Worm (Caenorhabditis elegans) whole organism, L1 larva: ENCODE data around the gene col-109.

Experiments used
- C04F5.9 ChIP-seq: sonication (generic microtip); optimal IDR thresholded peaks from 2 replicates; lab custom pipeline; 2016; ENCODE audit warnings: missing genetic modification characterization, missing compliant biosample characterization
- C34B4.2 ChIP-seq: sonication (generic microtip); optimal IDR thresholded peaks from 2 replicates; lab custom pipeline; 2017; ENCODE audit warnings: mild to moderate bottlenecking, missing genetic modification characterization, missing compliant biosample characterization
- F16B12.6 ChIP-seq: fragments of 150-350 bp; optimal IDR thresholded peaks from 2 replicates; lab custom pipeline; 2014; ENCODE audit warnings: missing biosample characterization, missing genetic modification characterization
- alr-1 ChIP-seq: fragments of 200-800 bp; sonication (Bioruptor generic); optimal IDR thresholded peaks from 2 replicates; lab custom pipeline; 2018; ENCODE audit warnings: borderline replicate concordance, mild to moderate bottlenecking, missing genetic modification characterization, missing compliant biosample characterization
- ceh-63 ChIP-seq: fragments of 200-800 bp; sonication (Bioruptor generic); optimal IDR thresholded peaks from 2 replicates; lab custom pipeline; 2018; ENCODE audit warnings: mild to moderate bottlenecking, missing genetic modification characterization, missing compliant biosample characterization
- ceh-8 ChIP-seq: fragments of 200-800 bp; sonication (Bioruptor generic); optimal IDR thresholded peaks from 2 replicates; lab custom pipeline; 2018; ENCODE audit warnings: mild to moderate bottlenecking, missing genetic modification characterization, moderate library complexity, missing compliant biosample characterization
- ceh-82 ChIP-seq, 3 experiments: fragments of 150-350 bp in 1 of 3; sonication (generic microtip) in 2 of 3; optimal IDR thresholded peaks; 2 replicates each; lab custom pipeline; 2014 to 2017; ENCODE audit warnings: missing biosample characterization in 3 of 3, missing genetic modification characterization in 3 of 3
- ceh-90 ChIP-seq: sonication (generic microtip); optimal IDR thresholded peaks from 2 replicates; lab custom pipeline; 2016; ENCODE audit warnings: missing genetic modification characterization, missing compliant biosample characterization
- dsc-1 ChIP-seq: sonication (generic microtip); optimal IDR thresholded peaks from 2 replicates; lab custom pipeline; 2016; ENCODE audit warnings: mild to moderate bottlenecking, missing genetic modification characterization, missing compliant biosample characterization
- efl-1 ChIP-seq, 4 experiments: fragments of 150-350 bp; optimal IDR thresholded peaks in 3 of 4; peaks in 1 of 4; 1 replicate in 1 of 4; 2 replicates in 3 of 4; lab custom pipeline; 2014; ENCODE audit warnings: missing biosample characterization in 2 of 4, missing genetic modification characterization in 2 of 4, missing genetic modification reagents in 2 of 4
- egl-27 ChIP-seq, 2 experiments: fragments of 150-350 bp in 1 of 2; sonication (generic microtip); optimal IDR thresholded peaks; 3 replicates each; lab custom pipeline; 2017 to 2018; ENCODE audit warnings: missing biosample characterization in 2 of 2, missing genetic modification characterization in 2 of 2, missing genetic modification reagents in 2 of 2
- elt-2 ChIP-seq: sonication (generic microtip); optimal IDR thresholded peaks from 2 replicates; lab custom pipeline; 2016; ENCODE audit warnings: missing genetic modification characterization, mild to moderate bottlenecking, inconsistent platforms, missing compliant biosample characterization, missing genetic modification reagents
- elt-3 ChIP-seq, 6 experiments: fragments of 150-350 bp in 1 of 6; sonication (generic microtip); optimal IDR thresholded peaks; 2 replicates each; lab custom pipeline; 2017 to 2018; ENCODE audit warnings: missing biosample characterization in 6 of 6, missing genetic modification characterization in 6 of 6, inconsistent platforms in 1 of 6
- ets-5 ChIP-seq: fragments of 200-800 bp; sonication (Bioruptor generic); IDR thresholded peaks from 2 replicates; pipeline ENCODE4 v1.3.6; 2022; ENCODE audit warnings: missing genetic modification characterization, missing compliant biosample characterization
- fkh-8 ChIP-seq: sonication (generic microtip); optimal IDR thresholded peaks from 2 replicates; lab custom pipeline; 2016; ENCODE audit warnings: mild to moderate bottlenecking, missing genetic modification characterization, missing compliant biosample characterization
- grh-1 ChIP-seq: fragments of 200-800 bp; sonication (Bioruptor generic); IDR thresholded peaks from 2 replicates; pipeline ENCODE4 v1.3.6; 2022; ENCODE audit warnings: missing genetic modification reagents, missing genetic modification characterization, missing compliant biosample characterization
- hlh-17 ChIP-seq: fragments of 200-800 bp; sonication (Bioruptor generic); optimal IDR thresholded peaks from 2 replicates; lab custom pipeline; 2018; ENCODE audit warnings: missing genetic modification characterization, mild to moderate bottlenecking, missing compliant biosample characterization, moderate library complexity, borderline replicate concordance
- hpl-2 ChIP-seq: fragments of 150-350 bp; optimal IDR thresholded peaks from 2 replicates; lab custom pipeline; 2014; ENCODE audit warnings: missing biosample characterization, missing genetic modification reagents, missing genetic modification characterization
- jun-1 ChIP-seq: fragments of 150-350 bp; optimal IDR thresholded peaks from 2 replicates; lab custom pipeline; 2014; ENCODE audit warnings: missing biosample characterization, missing genetic modification reagents, missing genetic modification characterization
- lin-13 ChIP-seq: fragments of 150-350 bp; optimal IDR thresholded peaks from 2 replicates; lab custom pipeline; 2014; ENCODE audit warnings: missing biosample characterization, missing genetic modification reagents, missing genetic modification characterization
- lin-15B ChIP-seq: fragments of 150-350 bp; sonication (generic microtip); optimal IDR thresholded peaks from 3 replicates; lab custom pipeline; 2014; ENCODE audit warnings: missing biosample characterization, missing genetic modification characterization
- lin-39 ChIP-seq: fragments of 150-350 bp; optimal IDR thresholded peaks from 2 replicates; lab custom pipeline; 2014; ENCODE audit warnings: missing biosample characterization, missing genetic modification reagents, missing genetic modification characterization
- mab-9 ChIP-seq: fragments of 200-800 bp; sonication (Bioruptor generic); IDR thresholded peaks from 2 replicates; pipeline ENCODE4 v1.3.6; 2022; ENCODE audit warnings: missing genetic modification reagents, missing genetic modification characterization, missing compliant biosample characterization
- mep-1 ChIP-seq: fragments of 150-350 bp; optimal IDR thresholded peaks from 2 replicates; lab custom pipeline; 2014; ENCODE audit warnings: missing biosample characterization, missing genetic modification characterization
- nhr-11 ChIP-seq: fragments of 150-350 bp; optimal IDR thresholded peaks from 2 replicates; lab custom pipeline; 2014; ENCODE audit warnings: missing biosample characterization, missing genetic modification characterization
- nhr-20 ChIP-seq: sonication (generic microtip); optimal IDR thresholded peaks from 2 replicates; lab custom pipeline; 2016; ENCODE audit warnings: mild to moderate bottlenecking, missing genetic modification characterization, missing compliant biosample characterization
- nhr-28 ChIP-seq: fragments of 150-350 bp; optimal IDR thresholded peaks from 2 replicates; lab custom pipeline; 2014; ENCODE audit warnings: missing biosample characterization, missing genetic modification characterization
- nhr-76 ChIP-seq: sonication (generic microtip); optimal IDR thresholded peaks from 2 replicates; lab custom pipeline; 2017; ENCODE audit warnings: missing biosample characterization, missing genetic modification characterization
- nhr-85 ChIP-seq: sonication (generic microtip); peaks from one replicate; lab custom pipeline; 2016; ENCODE audit warnings: missing genetic modification characterization, inconsistent platforms, missing compliant biosample characterization
- pag-3 ChIP-seq: sonication (generic microtip); optimal IDR thresholded peaks from 2 replicates; lab custom pipeline; 2017; ENCODE audit warnings: missing genetic modification characterization, mild to moderate bottlenecking, missing compliant biosample characterization, antibody characterized with exemption, borderline replicate concordance; ENCODE audit not compliant: insufficient read depth
- pqm-1 ChIP-seq: sonication (generic microtip); optimal IDR thresholded peaks from 3 replicates; lab custom pipeline; 2017; ENCODE audit warnings: missing biosample characterization, missing genetic modification characterization
- rnt-1 ChIP-seq: sonication (generic microtip); optimal IDR thresholded peaks from 2 replicates; lab custom pipeline; 2016; ENCODE audit warnings: mild to moderate bottlenecking, missing genetic modification characterization, moderate library complexity, missing compliant biosample characterization
- snu-23 ChIP-seq: sonication (generic microtip); optimal IDR thresholded peaks from 2 replicates; lab custom pipeline; 2016; ENCODE audit warnings: missing genetic modification characterization, missing compliant biosample characterization
- sptf-1 ChIP-seq: fragments of 150-350 bp; optimal IDR thresholded peaks from 2 replicates; lab custom pipeline; 2014; ENCODE audit warnings: missing biosample characterization, missing genetic modification characterization
- unc-62 ChIP-seq: fragments of 150-350 bp; optimal IDR thresholded peaks from 2 replicates; lab custom pipeline; 2014; ENCODE audit warnings: missing biosample characterization, missing genetic modification reagents, missing genetic modification characterization
- ztf-11 ChIP-seq, 2 experiments: sonication (generic microtip); optimal IDR thresholded peaks; 2 replicates each; lab custom pipeline; 2016 to 2017; ENCODE audit warnings: missing genetic modification characterization in 2 of 2, missing biosample characterization in 1 of 2, missing compliant biosample characterization in 1 of 2

The col-109 gene

ce11 chrIV:1803882-1804281 is 16.2 kb downstream of the col-109 start, which contains the start of gene Y38C1BA.1:
Gene Y38C1BA.1 (minus strand): TSS chrIV:1803982.
- no peak for TF ChIP-seq F16B12.6 (tag; lab: Kevin White, UChicago)
- TF ChIP-seq lin-39 (tag; lab: Kevin White, UChicago), result no peak
- TF ChIP-seq egl-27 (tag; optimal IDR thresholded peaks at IDR 0.05; lab: Kevin White, UChicago), result no peak
- no peak for TF ChIP-seq hpl-2 (GFP tag; lab: Kevin White, UChicago)
- no peak for TF ChIP-seq C34B4.2 (tag; lab: Kevin White, UChicago)
- TF ChIP-seq ceh-63 (GFP tag; lab: Kevin White, UChicago), result no peak
- TF ChIP-seq mep-1 (tag; lab: Kevin White, UChicago), result no peak
- TF ChIP-seq snu-23 (GFP tag; lab: Kevin White, UChicago), result no peak
- TF ChIP-seq lin-13 (GFP tag; lab: Kevin White, UChicago), result no peak
- no peak for TF ChIP-seq grh-1 (GFP tag; lab: Robert Waterston, UW)
- TF ChIP-seq ceh-82 (tag; optimal IDR thresholded peaks at IDR 0.05; lab: Kevin White, UChicago), result no peak
- no peak for TF ChIP-seq unc-62 (GFP tag; lab: Kevin White, UChicago)
- TF ChIP-seq sptf-1, result no peak
- no peak for TF ChIP-seq jun-1
- no peak for TF ChIP-seq pqm-1 (tag; lab: Kevin White, UChicago)
- no peak for TF ChIP-seq ceh-8 (GFP tag; lab: Kevin White, UChicago)
- TF ChIP-seq nhr-20 (tag; lab: Kevin White, UChicago), result no peak
- no peak for TF ChIP-seq elt-3 (tag; optimal IDR thresholded peaks at IDR 0.05; lab: Kevin White, UChicago)
- no peak for TF ChIP-seq dsc-1 (tag; lab: Kevin White, UChicago)

ce11 chrIV:1791775-1792174 is 28.3 kb downstream of the col-109 start:
- TF ChIP-seq alr-1 (no peak), fkh-8 (tag; lab: Kevin White, UChicago) (no peak), nhr-85 (peak; percentile 51)

- TF ChIP-seq ceh-90 (no peak), efl-1 (optimal IDR thresholded peaks at IDR 0.05; lab: Kevin White, UChicago) (no peak), efl-1 (GFP tag; optimal IDR thresholded peaks at IDR 0.05 in 1 of 2; lab: Kevin White, UChicago) (peak in 1 of 2 experiments; percentile 44)
These were observed 29.4 kb downstream of the col-109 start for ce11 chrIV:1790677-1791076.

ce11 chrIV:1785156-1785555 is 34.9 kb downstream of the col-109 start:
- no peak for TF ChIP-seq elt-2
- TF ChIP-seq efl-1 (optimal IDR thresholded peaks at IDR 0.05; lab: Kevin White, UChicago), result no peak
- TF ChIP-seq efl-1 (GFP tag; optimal IDR thresholded peaks at IDR 0.05 in 1 of 2; lab: Kevin White, UChicago), result no peak
- no peak for TF ChIP-seq elt-3 (tag; optimal IDR thresholded peaks at IDR 0.05; lab: Kevin White, UChicago)
- no peak for TF ChIP-seq nhr-11
- no peak for TF ChIP-seq nhr-28 (tag; lab: Kevin White, UChicago)
- no peak for TF ChIP-seq pqm-1 (tag; lab: Kevin White, UChicago)
- TF ChIP-seq C04F5.9 (tag; lab: Kevin White, UChicago), result no peak
- TF ChIP-seq nhr-76 (tag; lab: Kevin White, UChicago), result no peak
- no peak for TF ChIP-seq ztf-11 (tag; optimal IDR thresholded peaks at IDR 0.05; lab: Kevin White, UChicago)
- no peak for TF ChIP-seq pag-3 (tag; lab: Kevin White, UChicago)
- TF ChIP-seq rnt-1 (tag; lab: Kevin White, UChicago), result no peak
- no peak for TF ChIP-seq mab-9
- no peak for TF ChIP-seq ets-5
- TF ChIP-seq dsc-1 (tag; lab: Kevin White, UChicago), result no peak
- TF ChIP-seq hlh-17 (GFP tag; lab: Kevin White, UChicago), result no peak
- no peak for TF ChIP-seq lin-15B (tag; lab: Kevin White, UChicago)
